Worm (Caenorhabditis elegans) whole organism, L4/young adult: ENCODE measurements around the gene E02H9.1.

Source experiments
- W03F9.2 ChIP-seq: fragments of 150-350 bp; optimal IDR thresholded peaks from 2 replicates; lab custom pipeline; 2014; ENCODE audit warnings: missing biosample characterization, missing genetic modification characterization
- dao-5 ChIP-seq: sonication (generic microtip); optimal IDR thresholded peaks from 2 replicates; lab custom pipeline; 2016; ENCODE audit warnings: missing genotype, missing genetic modification characterization, moderate library complexity, missing compliant biosample characterization
- him-1 ChIP-seq: sonication (generic microtip); optimal IDR thresholded peaks from 2 replicates; lab custom pipeline; 2016; ENCODE audit warnings: missing genotype, missing genetic modification reagents, missing genetic modification characterization, missing compliant biosample characterization

DNA sequence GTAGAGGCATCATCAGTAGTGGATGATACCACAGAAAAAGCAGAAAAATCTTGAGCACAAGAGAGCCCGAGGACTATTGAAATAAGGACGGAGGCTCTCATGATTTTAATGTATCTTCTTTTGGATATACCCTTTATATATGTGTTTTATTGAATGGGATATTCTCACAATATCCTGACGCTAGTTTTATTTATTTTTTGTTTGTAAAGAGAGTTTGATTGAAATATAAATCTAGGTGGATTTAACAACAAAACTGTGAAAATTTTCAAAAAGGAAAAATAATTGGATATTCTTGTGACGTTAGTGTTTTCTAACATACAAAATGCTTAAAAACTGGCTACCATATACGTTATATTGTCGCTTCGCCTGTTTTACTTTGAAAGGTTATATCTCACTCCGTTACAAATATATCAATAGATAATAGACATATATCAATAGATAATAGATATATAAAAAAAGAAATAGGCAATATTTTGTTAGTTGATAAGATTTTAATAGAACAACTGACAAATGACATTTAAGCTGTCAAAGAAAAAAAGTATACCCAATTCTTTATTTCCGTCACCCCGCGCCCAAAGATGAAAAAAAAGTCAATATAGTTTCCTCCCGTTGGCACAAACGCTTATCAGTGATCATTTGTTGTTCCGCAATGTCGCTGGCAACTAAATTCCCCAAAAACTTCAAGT, 22.6 kb upstream of the E02H9.1 start, which contains the start of the genes E02H9.7 and klo-2:
- TF ChIP-seq W03F9.2 (tag; lab: Kevin White, UChicago) (no peak), dao-5 (no peak), him-1 (tag; lab: Kevin White, UChicago) (no peak)
